Worm (Caenorhabditis elegans): ENCODE data around the gene H03E18.2.

The H03E18.2 gene

ce11 chrX:8556614-8557196 is 36.4 kb upstream of the H03E18.2 start, which contains the start of gene utx-1 (continued):
- TF ChIP-seq lin-15B (tag; optimal IDR thresholded peaks at IDR 0.05) (no peak), R02D3.7 (tag; optimal IDR thresholded peaks at IDR 0.05) (no peak), F26F4.8 (GFP tag; conservative IDR thresholded peaks at IDR 0.05) (no peak), set-16 (GFP tag; IDR thresholded peaks at IDR 0.05) (no peak), zfp-2 (tag; optimal IDR thresholded peaks at IDR 0.05) (no peak), nhr-102 (tag; optimal IDR thresholded peaks at IDR 0.05) (peak; percentile 31), pha-4 (GFP tag; IDR thresholded peaks at IDR 0.05) (no peak), pha-4 (tag; optimal IDR thresholded peaks at IDR 0.05) (no peak), hlh-11 (tag; optimal IDR thresholded peaks at IDR 0.05) (peak; percentile 7), gei-8 (GFP tag; optimal IDR thresholded peaks at IDR 0.05) (no peak), madf-9 (GFP tag; conservative IDR thresholded peaks at IDR 0.05) (no peak), mep-1 (tag; optimal IDR thresholded peaks at IDR 0.05) (peak; percentile 31), hmg-1.1 (GFP tag; IDR thresholded peaks at IDR 0.05) (0 out of 2 replicates have a peak, but pooled peaks have one; percentile 42), nhr-77 (tag; optimal IDR thresholded peaks at IDR 0.05) (no peak), Y48G9A.11 (GFP tag; IDR thresholded peaks at IDR 0.05) (no peak), lir-3 (tag; optimal IDR thresholded peaks at IDR 0.05) (no peak), ceh-32 (tag; optimal IDR thresholded peaks at IDR 0.05; ENCODE audit: poor library complexity) (no peak), snpc-4 (tag; optimal IDR thresholded peaks at IDR 0.05) (no peak), mxl-2 (GFP tag; conservative IDR thresholded peaks at IDR 0.05) (no peak), mdl-1 (tag; optimal IDR thresholded peaks at IDR 0.05) (peak in 1 of 2 experiments; percentile 31), Y75B8A.6 (GFP tag; IDR thresholded peaks at IDR 0.05) (no peak), rbr-2 (tag; optimal IDR thresholded peaks at IDR 0.05) (peak; percentile 55), hif-1 (tag; optimal IDR thresholded peaks at IDR 0.05) (peak in 1 of 2 experiments; percentile 21), zip-11 (GFP tag; IDR thresholded peaks at IDR 0.05) (no peak), dmd-8 (GFP tag; IDR thresholded peaks at IDR 0.05) (no peak), nhr-42 (GFP tag; IDR thresholded peaks at IDR 0.05) (no peak), lin-39 (tag; optimal IDR thresholded peaks at IDR 0.05) (no peak), dmd-6 (GFP tag; IDR thresholded peaks at IDR 0.05) (no peak), snpc-1.2 (GFP tag; IDR thresholded peaks at IDR 0.05) (no peak), nhr-10 (tag; optimal IDR thresholded peaks at IDR 0.05) (no peak), pqm-1 (tag; optimal IDR thresholded peaks at IDR 0.05) (no peak), ZK546.5 (tag; optimal IDR thresholded peaks at IDR 0.05) (no peak), dpl-1 (GFP tag; optimal IDR thresholded peaks at IDR 0.05) (no peak), nhr-237 (tag; optimal IDR thresholded peaks at IDR 0.05) (no peak), lin-29 (GFP tag; IDR thresholded peaks at IDR 0.05) (peak; percentile 17; the same call in 1 of the 2 replicates), ztf-11 (tag; optimal IDR thresholded peaks at IDR 0.05) (no peak), daf-19 (GFP tag; conservative IDR thresholded peaks at IDR 0.05) (no peak), ZK337.2 (GFP tag; IDR thresholded peaks at IDR 0.05) (no peak), lim-7 (GFP tag; IDR thresholded peaks at IDR 0.05) (no peak), dve-1 (tag; optimal IDR thresholded peaks at IDR 0.05; ENCODE audit: insufficient read depth) (peak; percentile 10), F37D6.2 (tag; optimal IDR thresholded peaks at IDR 0.05) (peak; percentile 27), unc-39 (tag; optimal IDR thresholded peaks at IDR 0.05) (no peak), lin-13 (GFP tag; optimal IDR thresholded peaks at IDR 0.05) (no peak), daf-8 (GFP tag; IDR thresholded peaks at IDR 0.05) (no peak), dmd-9 (GFP tag; IDR thresholded peaks at IDR 0.05) (no peak), spr-3 (GFP tag; optimal IDR thresholded peaks at IDR 0.05) (no peak), lsy-2 (tag; optimal IDR thresholded peaks at IDR 0.05) (peak in 1 of 2 experiments; percentile 10), fos-1 (tag; optimal IDR thresholded peaks at IDR 0.05) (no peak), ceh-62 (tag; optimal IDR thresholded peaks at IDR 0.05) (no peak), F44E2.7 (GFP tag; IDR thresholded peaks at IDR 0.05) (no peak), cey-2 (tag; optimal IDR thresholded peaks at IDR 0.05; ENCODE audit: borderline replicate concordance, insufficient read depth) (no peak), ama-1 (optimal IDR thresholded peaks at IDR 0.05) (no peak)
